Worm (Caenorhabditis elegans) whole organism, early embryonic: ENCODE data around the gene ttr-37.

Experiments
- B0310.2 ChIP-seq: sonication (generic microtip); optimal IDR thresholded peaks from 2 replicates; lab custom pipeline; 2016; ENCODE audit warnings: mild to moderate bottlenecking, missing genetic modification characterization, missing compliant biosample characterization
- F13C5.2 ChIP-seq: sonication (generic microtip); optimal IDR thresholded peaks from 2 replicates; lab custom pipeline; 2017; ENCODE audit warnings: mild to moderate bottlenecking, missing genetic modification characterization, inconsistent platforms, missing compliant biosample characterization
- aly-1 ChIP-seq: sonication (generic microtip); optimal IDR thresholded peaks from 2 replicates; lab custom pipeline; 2016; ENCODE audit warnings: missing genetic modification characterization, missing compliant biosample characterization
- ama-1 ChIP-seq: fragments of 150-350 bp; optimal IDR thresholded peaks from 2 replicates; lab custom pipeline; 2014
- ceh-13 ChIP-seq: fragments of 200-800 bp; sonication (Bioruptor generic); optimal IDR thresholded peaks from 2 replicates; lab custom pipeline; 2018; ENCODE audit warnings: mild to moderate bottlenecking, missing genetic modification characterization, missing compliant biosample characterization
- ceh-36 ChIP-seq: sonication (generic microtip); optimal IDR thresholded peaks from 2 replicates; lab custom pipeline; 2016; ENCODE audit warnings: missing genetic modification characterization, inconsistent platforms, missing compliant biosample characterization
- ets-7 ChIP-seq: sonication (generic microtip); optimal IDR thresholded peaks from 2 replicates; lab custom pipeline; 2016; ENCODE audit warnings: missing genotype, missing genetic modification characterization, missing compliant biosample characterization
- flt-1 ChIP-seq: fragments of 200-800 bp; sonication (Bioruptor generic); IDR thresholded peaks from 2 replicates; pipeline ENCODE4 v1.3.6; 2022; ENCODE audit warnings: missing genetic modification characterization, missing compliant biosample characterization
- hmbx-1 ChIP-seq: sonication (generic microtip); optimal IDR thresholded peaks from 2 replicates; lab custom pipeline; 2016; ENCODE audit warnings: mild to moderate bottlenecking, missing genetic modification characterization, missing compliant biosample characterization
- hmg-4 ChIP-seq: fragments of 200-800 bp; sonication (Bioruptor generic); optimal IDR thresholded peaks from 2 replicates; lab custom pipeline; 2018; ENCODE audit warnings: mild to moderate bottlenecking, missing genetic modification characterization, missing compliant biosample characterization
- hnd-1 ChIP-seq: sonication (generic microtip); optimal IDR thresholded peaks from 2 replicates; lab custom pipeline; 2016; ENCODE audit warnings: missing genetic modification characterization, missing compliant biosample characterization
- pes-1 ChIP-seq: fragments of 200-800 bp; sonication (Bioruptor generic); IDR thresholded peaks from 2 replicates; pipeline ENCODE4 v1.3.6; 2022; ENCODE audit warnings: missing genetic modification reagents, missing genetic modification characterization, missing compliant biosample characterization
- scrt-1 ChIP-seq: fragments of 200-800 bp; sonication (Bioruptor generic); IDR thresholded peaks from 2 replicates; pipeline ENCODE4 v1.3.6; 2022; ENCODE audit warnings: missing genetic modification characterization, missing compliant biosample characterization
- sea-1 ChIP-seq: fragments of 200-800 bp; sonication (Bioruptor generic); conservative IDR thresholded peaks from 2 replicates; pipeline ENCODE4 v1.3.6; 2022; ENCODE audit warnings: missing genetic modification characterization, missing compliant biosample characterization
- tbx-11 ChIP-seq: fragments of 200-800 bp; sonication (Bioruptor generic); IDR thresholded peaks from 2 replicates; pipeline ENCODE4 v1.3.6; 2022; ENCODE audit warnings: missing genetic modification characterization, missing compliant biosample characterization
- tbx-37 ChIP-seq: fragments of 200-800 bp; sonication (Bioruptor generic); conservative IDR thresholded peaks from 2 replicates; pipeline ENCODE4 v1.3.6; 2022; ENCODE audit warnings: missing genetic modification reagents, missing genetic modification characterization, missing compliant biosample characterization
- tra-4 ChIP-seq: sonication (generic microtip); optimal IDR thresholded peaks from 2 replicates; lab custom pipeline; 2017; ENCODE audit warnings: missing genetic modification characterization, missing compliant biosample characterization

Gene ttr-37

DNA sequence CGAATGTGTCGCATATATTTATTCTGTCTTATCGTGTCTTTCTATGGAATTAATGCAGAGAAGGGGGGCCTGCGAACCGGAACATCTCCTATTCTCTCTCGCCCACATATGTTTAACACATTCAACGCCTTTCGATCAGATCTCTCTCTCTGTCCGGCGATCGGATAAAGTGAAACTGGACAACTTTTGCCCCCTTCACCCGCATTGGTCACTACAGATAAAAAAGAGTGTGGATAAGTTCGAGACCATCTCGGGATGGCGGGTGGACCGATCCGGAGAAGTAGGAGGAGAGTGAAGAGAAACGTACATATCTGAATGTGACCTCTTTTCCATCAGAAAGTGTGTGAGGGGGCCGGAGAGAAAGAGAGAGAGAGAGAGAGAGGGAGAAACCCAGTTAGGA is 25.9 kb downstream of the ttr-37 start, which contains the start of gene H42K12.3:
Gene H42K12.3, plus strand, starts transcription at position 308 of the 400 bp plus-strand sequence.
- TF ChIP-seq sea-1 (GFP tag; lab: Robert Waterston, UW) (no peak), ceh-13 (GFP tag; lab: Kevin White, UChicago) (no peak)

DNA sequence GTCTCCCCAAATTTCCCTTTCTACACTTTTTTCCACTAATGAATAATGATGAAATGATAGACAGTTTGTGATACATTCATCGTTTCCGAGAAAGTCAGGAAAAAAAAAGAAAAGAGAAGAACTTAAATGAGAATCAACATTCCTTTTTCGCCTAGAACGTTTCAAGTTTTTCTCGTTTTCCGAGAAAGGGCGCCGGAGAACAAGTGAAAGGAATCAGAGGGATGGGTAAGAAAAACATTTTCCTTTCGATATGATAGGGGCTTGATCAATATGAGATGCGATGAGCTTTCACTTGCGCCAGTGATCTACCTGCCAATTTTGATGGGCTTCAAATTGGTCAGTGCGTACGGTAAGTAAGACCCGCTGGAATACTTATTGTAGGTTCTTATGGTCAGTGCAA is 27.5 kb downstream of the ttr-37 start:
- no peak for TF ChIP-seq hmbx-1 (tag; lab: Kevin White, UChicago)
- no peak for TF ChIP-seq tra-4 (tag; lab: Kevin White, UChicago)
- no peak for TF ChIP-seq ets-7
- TF ChIP-seq ceh-13 (GFP tag; lab: Kevin White, UChicago): no peak
- no peak for TF ChIP-seq scrt-1 (GFP tag; lab: Robert Waterston, UW)
- TF ChIP-seq ama-1 (lab: Kevin White, UChicago): no peak
- TF ChIP-seq ceh-36 (tag; lab: Kevin White, UChicago): no peak
- TF ChIP-seq F13C5.2 (tag; lab: Kevin White, UChicago): no peak
- no peak for TF ChIP-seq tbx-37 (GFP tag; lab: Robert Waterston, UW)
- no peak for TF ChIP-seq tbx-11 (GFP tag; lab: Robert Waterston, UW)
- no peak for TF ChIP-seq pes-1 (GFP tag; lab: Robert Waterston, UW)
- TF ChIP-seq aly-1 (tag; lab: Kevin White, UChicago): no peak

DNA sequence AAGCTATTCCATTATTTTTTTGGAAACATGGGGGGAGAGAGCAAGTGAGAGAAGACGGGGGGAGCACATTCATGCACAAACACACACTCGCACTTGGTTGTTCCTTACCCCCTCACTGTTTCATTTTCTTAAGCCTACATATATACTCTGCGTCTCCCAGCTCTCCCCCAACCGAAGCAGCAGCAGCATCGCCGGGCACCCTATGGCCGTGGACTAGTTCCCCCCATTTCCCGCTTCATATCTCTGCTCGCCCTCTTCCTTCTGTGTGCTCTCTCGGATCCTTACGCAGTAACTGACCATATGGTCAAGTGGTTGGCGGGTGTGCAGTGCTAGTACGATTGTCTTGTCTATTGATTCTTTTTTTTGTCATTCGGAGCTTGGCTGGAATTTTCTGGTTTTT is 34.7 kb downstream of the ttr-37 start:
- peak; percentile 3 for TF ChIP-seq ets-7
- no peak for TF ChIP-seq sea-1 (GFP tag; lab: Robert Waterston, UW)
- no peak for TF ChIP-seq ceh-36 (tag; lab: Kevin White, UChicago)
- no peak for TF ChIP-seq B0310.2 (tag; lab: Kevin White, UChicago)
- TF ChIP-seq F13C5.2 (tag; lab: Kevin White, UChicago): peak; percentile 77
- no peak for TF ChIP-seq tra-4 (tag; lab: Kevin White, UChicago)
- TF ChIP-seq pes-1 (GFP tag; lab: Robert Waterston, UW): no peak; the same call in 1 of the 2 replicates
- no peak for TF ChIP-seq tbx-11 (GFP tag; lab: Robert Waterston, UW)
- no peak for TF ChIP-seq ceh-13 (GFP tag; lab: Kevin White, UChicago)
- peak; percentile 43; the same call in 1 of the 2 replicates for TF ChIP-seq flt-1
- peak; percentile 68 for TF ChIP-seq aly-1 (tag; lab: Kevin White, UChicago)
- TF ChIP-seq scrt-1 (GFP tag; lab: Robert Waterston, UW): 0 out of 2 replicates have a peak, but pooled peaks have one; percentile 48
- no peak for TF ChIP-seq ama-1 (lab: Kevin White, UChicago)
- peak; percentile 90 for TF ChIP-seq hmg-4 (GFP tag; lab: Kevin White, UChicago)
- TF ChIP-seq hmbx-1 (tag; lab: Kevin White, UChicago): no peak
- no peak for TF ChIP-seq hnd-1
- peak; percentile 46 for TF ChIP-seq tbx-37 (GFP tag; lab: Robert Waterston, UW)

DNA sequence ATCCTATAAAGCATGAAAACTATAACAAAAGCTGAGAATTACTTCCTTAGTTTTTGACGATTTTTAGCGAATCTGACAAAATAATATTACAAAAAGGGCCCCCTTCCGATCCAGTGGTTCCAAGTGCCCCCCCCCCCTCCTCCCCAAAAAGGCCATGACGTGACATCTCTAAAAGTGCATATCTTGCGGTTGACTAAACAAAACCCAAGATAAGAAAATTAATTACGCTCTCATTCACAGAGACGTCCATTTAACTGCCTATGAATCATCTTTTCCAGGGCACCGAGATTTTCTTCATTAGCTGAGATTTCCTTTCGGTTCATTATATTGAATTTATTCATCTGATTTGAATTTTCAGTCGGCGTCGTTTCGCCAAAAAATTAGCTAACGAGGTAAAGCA is 37.1 kb downstream of the ttr-37 start, which contains the start of gene inso-1:
Gene inso-1, plus strand, starts transcription at position 301 of the 400 bp plus-strand sequence.
- no peak for TF ChIP-seq flt-1
- TF ChIP-seq hnd-1: no peak
- no peak for TF ChIP-seq F13C5.2 (tag; lab: Kevin White, UChicago)
- no peak for TF ChIP-seq ceh-13 (GFP tag; lab: Kevin White, UChicago)
- no peak for TF ChIP-seq tbx-11 (GFP tag; lab: Robert Waterston, UW)
- no peak for TF ChIP-seq tra-4 (tag; lab: Kevin White, UChicago)
- no peak for TF ChIP-seq B0310.2 (tag; lab: Kevin White, UChicago)
- no peak for TF ChIP-seq hmg-4 (GFP tag; lab: Kevin White, UChicago)
- TF ChIP-seq ceh-36 (tag; lab: Kevin White, UChicago): no peak
- no peak for TF ChIP-seq scrt-1 (GFP tag; lab: Robert Waterston, UW)
- no peak for TF ChIP-seq tbx-37 (GFP tag; lab: Robert Waterston, UW)
- TF ChIP-seq hmbx-1 (tag; lab: Kevin White, UChicago): no peak
- TF ChIP-seq sea-1 (GFP tag; lab: Robert Waterston, UW): no peak
- TF ChIP-seq ama-1 (lab: Kevin White, UChicago): no peak
- TF ChIP-seq ets-7: no peak
- no peak for TF ChIP-seq aly-1 (tag; lab: Kevin White, UChicago)
- no peak for TF ChIP-seq pes-1 (GFP tag; lab: Robert Waterston, UW)

DNA sequence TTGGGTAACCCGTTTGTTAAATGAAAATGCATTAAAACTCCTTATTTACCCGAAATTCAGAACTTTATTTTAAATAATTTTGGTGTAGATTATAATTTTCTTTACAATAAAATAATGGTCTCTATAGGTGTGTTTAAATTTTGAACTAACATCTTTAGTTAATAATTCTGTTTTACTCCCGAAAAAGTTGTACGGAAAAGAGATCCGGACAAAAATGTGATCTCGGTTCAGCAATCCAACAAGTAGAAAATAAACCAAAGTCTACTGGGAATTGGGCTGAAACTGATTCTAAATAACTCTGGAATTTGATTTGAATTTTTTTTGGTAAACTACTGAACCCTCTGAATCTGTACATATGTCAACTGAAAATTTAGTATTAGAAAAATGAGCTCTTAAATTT is 41.3 kb downstream of the ttr-37 start:
- no peak for TF ChIP-seq tbx-37 (GFP tag; lab: Robert Waterston, UW)
- TF ChIP-seq ceh-36 (tag; lab: Kevin White, UChicago): no peak

DNA sequence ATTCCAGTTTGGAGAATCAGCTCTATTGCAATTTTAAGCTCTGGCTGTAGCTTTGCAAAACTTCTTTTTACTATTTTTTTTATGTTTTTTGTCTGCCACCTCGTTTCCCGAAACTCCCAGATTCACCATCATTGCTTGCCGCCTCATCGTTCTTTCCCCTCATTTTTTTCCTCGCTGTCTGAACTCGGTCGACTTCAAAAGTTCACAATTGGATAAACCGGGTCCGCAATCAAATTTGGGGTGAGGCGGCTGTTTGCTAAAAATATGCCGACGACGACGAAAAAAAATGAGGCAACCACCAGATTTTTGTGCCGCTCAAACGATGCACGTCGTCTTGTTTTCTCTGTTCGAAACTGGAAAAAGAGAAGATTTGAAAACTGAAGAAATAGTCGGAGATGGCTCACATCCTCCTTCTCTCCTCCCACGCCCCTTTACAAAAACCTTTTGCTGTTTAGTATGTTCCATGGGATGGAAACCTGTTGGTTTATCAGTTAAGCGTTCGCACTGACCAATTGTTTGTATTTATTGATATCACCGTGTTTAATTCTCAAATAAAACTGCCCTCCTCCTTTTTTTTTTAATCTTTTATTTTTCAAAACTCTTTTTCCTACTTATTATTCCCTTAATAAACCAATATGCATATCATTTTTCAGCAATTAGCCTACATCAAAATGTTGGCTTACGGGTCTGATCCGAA is 42.2 kb downstream of the ttr-37 start, which contains the start of gene dop-4:
Gene dop-4, plus strand, starts transcription at position 647 of the 697 bp plus-strand sequence.
- TF ChIP-seq scrt-1 (GFP tag; lab: Robert Waterston, UW): no peak

DNA sequence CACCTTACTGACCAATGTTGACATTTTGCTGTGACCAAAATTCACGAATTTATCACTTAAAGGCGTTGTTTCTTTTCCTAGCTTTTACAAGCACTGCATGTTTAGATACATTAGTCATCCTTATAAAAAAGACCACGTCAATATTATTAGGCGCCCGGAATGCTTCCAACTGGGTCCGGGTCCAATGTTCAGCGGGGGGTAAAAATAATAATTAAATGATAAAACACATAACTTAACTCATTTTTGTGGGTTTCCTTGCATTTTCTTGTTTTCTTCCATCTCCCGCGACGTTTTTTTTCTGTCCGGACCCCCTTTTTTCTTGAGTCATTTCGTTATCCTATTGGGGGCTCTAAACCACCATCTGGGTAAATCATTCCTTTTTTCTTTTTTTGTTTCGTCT is 43.5 kb downstream of the ttr-37 start:
- TF ChIP-seq B0310.2 (tag; lab: Kevin White, UChicago) (no peak), ama-1 (lab: Kevin White, UChicago) (no peak), tra-4 (tag; lab: Kevin White, UChicago) (no peak), aly-1 (tag; lab: Kevin White, UChicago) (no peak), hmbx-1 (tag; lab: Kevin White, UChicago) (no peak), pes-1 (GFP tag; lab: Robert Waterston, UW) (no peak), flt-1 (no peak), ceh-13 (GFP tag; lab: Kevin White, UChicago) (no peak), ceh-36 (tag; lab: Kevin White, UChicago) (no peak), scrt-1 (GFP tag; lab: Robert Waterston, UW) (no peak), tbx-11 (GFP tag; lab: Robert Waterston, UW) (no peak), hnd-1 (no peak), tbx-37 (GFP tag; lab: Robert Waterston, UW) (no peak), F13C5.2 (tag; lab: Kevin White, UChicago) (no peak), sea-1 (GFP tag; lab: Robert Waterston, UW) (no peak), hmg-4 (GFP tag; lab: Kevin White, UChicago) (no peak), ets-7 (no peak)
